Worm (Caenorhabditis elegans) whole organism, late embryonic: Measurements from ENCODE around the gene aat-4.
A peak's percentile ranks its signal among the peaks of the same experiment; 100 is the strongest.

Experiments used
- ama-1 ChIP-seq: fragments of 150-350 bp; optimal IDR thresholded peaks from 2 replicates; lab custom pipeline; 2014
- ceh-18 ChIP-seq: sonication (generic microtip); optimal IDR thresholded peaks from 2 replicates; lab custom pipeline; 2016; ENCODE audit warnings: missing genetic modification characterization, missing compliant biosample characterization
- ceh-22 ChIP-seq: sonication (generic microtip); optimal IDR thresholded peaks from 2 replicates; lab custom pipeline; 2017; ENCODE audit warnings: missing biosample characterization, missing genetic modification characterization
- hlh-13 ChIP-seq: fragments of 200-800 bp; sonication (Bioruptor generic); optimal IDR thresholded peaks from 2 replicates; lab custom pipeline; 2018; ENCODE audit warnings: mild to moderate bottlenecking, missing genetic modification characterization, missing compliant biosample characterization
- lin-11 ChIP-seq: fragments of 200-800 bp; sonication (Bioruptor generic); optimal IDR thresholded peaks from 2 replicates; lab custom pipeline; 2018; ENCODE audit warnings: mild to moderate bottlenecking, missing genetic modification characterization, missing compliant biosample characterization
- sox-4 ChIP-seq: sonication (generic microtip); optimal IDR thresholded peaks from 2 replicates; lab custom pipeline; 2017; ENCODE audit warnings: mild to moderate bottlenecking, missing genetic modification characterization, inconsistent platforms, missing compliant biosample characterization
- tbx-2 ChIP-seq: sonication (generic microtip); optimal IDR thresholded peaks from 2 replicates; lab custom pipeline; 2016; ENCODE audit warnings: missing genetic modification characterization, missing compliant biosample characterization
- ttx-3 ChIP-seq: sonication (generic microtip); optimal IDR thresholded peaks from 2 replicates; lab custom pipeline; 2016; ENCODE audit warnings: missing genetic modification reagents, missing genetic modification characterization, missing compliant biosample characterization

DNA sequence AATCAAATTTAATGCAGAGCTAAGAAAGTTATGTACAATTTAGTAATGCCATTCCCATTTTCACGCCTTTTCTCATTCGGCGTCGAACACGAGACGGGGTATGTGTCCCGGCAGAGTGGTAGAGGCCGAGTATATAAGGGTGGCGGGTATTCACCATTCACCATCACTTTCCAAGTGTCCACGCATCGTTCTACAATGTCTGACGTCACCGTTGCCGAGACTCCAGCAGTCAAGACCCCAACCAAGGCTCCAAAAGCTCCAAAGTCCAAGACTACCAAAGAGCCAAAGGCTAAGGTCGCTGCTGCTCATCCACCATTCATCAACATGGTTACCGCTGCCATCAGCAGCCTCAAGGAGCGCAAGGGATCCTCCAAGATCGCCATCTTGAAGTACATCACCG, 18.6 kb upstream of the aat-4 start, which contains the start of gene hil-2:
- TF ChIP-seq sox-4 (no peak), ceh-18 (no peak), tbx-2 (tag; lab: Kevin White, UChicago) (no peak), ama-1 (lab: Kevin White, UChicago) (peak; percentile 34), lin-11 (no peak), ceh-22 (no peak), hlh-13 (GFP tag; lab: Kevin White, UChicago) (no peak), ttx-3 (no peak)
